Worm (Caenorhabditis elegans) whole organism, L3 larva: ENCODE data around the gene grl-12.

Experiments
- R02D3.7 ChIP-seq: fragments of 150-350 bp; optimal IDR thresholded peaks from 2 replicates; lab custom pipeline; 2014; ENCODE audit warnings: missing biosample characterization, missing genetic modification characterization
- ZK546.5 ChIP-seq: sonication (generic microtip); optimal IDR thresholded peaks from 2 replicates; lab custom pipeline; 2017; ENCODE audit warnings: missing biosample characterization, missing genetic modification characterization
- aly-2 ChIP-seq: fragments of 150-350 bp; optimal IDR thresholded peaks from 2 replicates; lab custom pipeline; 2014; ENCODE audit warnings: missing biosample characterization, missing genetic modification characterization
- ama-1 ChIP-seq: fragments of 150-350 bp; optimal IDR thresholded peaks from 2 replicates; lab custom pipeline; 2018
- ceh-16 ChIP-seq: sonication (generic microtip); optimal IDR thresholded peaks from 2 replicates; lab custom pipeline; 2017; ENCODE audit warnings: missing biosample characterization, missing genetic modification characterization
- ceh-28 ChIP-seq: fragments of 150-350 bp; optimal IDR thresholded peaks from 2 replicates; lab custom pipeline; 2014; ENCODE audit warnings: missing biosample characterization, missing genetic modification reagents, missing genetic modification characterization
- ceh-82 ChIP-seq: fragments of 150-350 bp; optimal IDR thresholded peaks from 2 replicates; lab custom pipeline; 2014; ENCODE audit warnings: missing biosample characterization, missing genetic modification characterization
- ceh-9 ChIP-seq: sonication (generic microtip); optimal IDR thresholded peaks from 2 replicates; lab custom pipeline; 2018; ENCODE audit warnings: missing biosample characterization, missing genetic modification characterization
- daf-12 ChIP-seq: fragments of 150-350 bp; optimal IDR thresholded peaks from 2 replicates; lab custom pipeline; 2014; ENCODE audit warnings: missing biosample characterization, missing genetic modification reagents, missing genetic modification characterization
- egl-27 ChIP-seq: sonication (generic microtip); optimal IDR thresholded peaks from 4 replicates; lab custom pipeline; 2017; ENCODE audit warnings: missing biosample characterization, missing genetic modification reagents, missing genetic modification characterization
- egl-5 ChIP-seq: fragments of 150-350 bp; optimal IDR thresholded peaks from 2 replicates; lab custom pipeline; 2017; ENCODE audit warnings: missing biosample characterization, missing genetic modification reagents, missing genetic modification characterization, inconsistent platforms
- elt-1 ChIP-seq: fragments of 150-350 bp; optimal IDR thresholded peaks from 2 replicates; lab custom pipeline; 2014; ENCODE audit warnings: missing biosample characterization, missing genetic modification characterization
- elt-2 ChIP-seq: sonication (generic microtip); optimal IDR thresholded peaks from 2 replicates; lab custom pipeline; 2016; ENCODE audit warnings: missing genetic modification reagents, mild to moderate bottlenecking, missing genetic modification characterization, missing compliant biosample characterization
- elt-3 ChIP-seq, 3 experiments: fragments of 150-350 bp in 1 of 3; sonication (generic microtip) in 2 of 3; optimal IDR thresholded peaks; 2 replicates in 2 of 3; 4 replicates in 1 of 3; lab custom pipeline; 2014 to 2017; ENCODE audit warnings: missing biosample characterization in 3 of 3, missing genetic modification characterization in 3 of 3
- eor-1 ChIP-seq, 2 experiments: fragments of 150-350 bp; optimal IDR thresholded peaks; 2 replicates each; lab custom pipeline; 2014 to 2018; ENCODE audit warnings: missing biosample characterization in 2 of 2, missing genetic modification characterization in 2 of 2
- fkh-10 ChIP-seq: sonication (generic microtip); optimal IDR thresholded peaks from 2 replicates; lab custom pipeline; 2017; ENCODE audit warnings: missing biosample characterization, missing genetic modification reagents, missing genetic modification characterization
- fkh-2 ChIP-seq: fragments of 150-350 bp; optimal IDR thresholded peaks from 2 replicates; lab custom pipeline; 2014; ENCODE audit warnings: missing biosample characterization, missing genetic modification reagents, missing genetic modification characterization
- fos-1 ChIP-seq: fragments of 150-350 bp; optimal IDR thresholded peaks from 2 replicates; lab custom pipeline; 2014; ENCODE audit warnings: missing biosample characterization, missing genetic modification characterization
- hmg-11 ChIP-seq: sonication (generic microtip); optimal IDR thresholded peaks from 2 replicates; lab custom pipeline; 2016; ENCODE audit warnings: missing genetic modification characterization, missing compliant biosample characterization
- jun-1 ChIP-seq: fragments of 150-350 bp; optimal IDR thresholded peaks from 2 replicates; lab custom pipeline; 2014; ENCODE audit warnings: missing biosample characterization, missing genetic modification reagents, missing genetic modification characterization
- lin-15B ChIP-seq: fragments of 150-350 bp; optimal IDR thresholded peaks from 2 replicates; lab custom pipeline; 2014; ENCODE audit warnings: missing biosample characterization, missing genetic modification characterization
- lin-39 ChIP-seq: fragments of 150-350 bp; optimal IDR thresholded peaks from 2 replicates; lab custom pipeline; 2018; ENCODE audit warnings: missing biosample characterization, missing genetic modification reagents, missing genetic modification characterization
- lsy-12 ChIP-seq: sonication (generic microtip); optimal IDR thresholded peaks from 2 replicates; lab custom pipeline; 2016; ENCODE audit warnings: mild to moderate bottlenecking, missing genetic modification characterization, missing compliant biosample characterization
- mdl-1 ChIP-seq: fragments of 150-350 bp; optimal IDR thresholded peaks from 2 replicates; lab custom pipeline; 2014; ENCODE audit warnings: missing biosample characterization, missing genetic modification characterization
- mml-1 ChIP-seq: fragments of 150-350 bp; sonication (generic microtip); optimal IDR thresholded peaks from 3 replicates; lab custom pipeline; 2014; ENCODE audit warnings: missing biosample characterization, missing genetic modification characterization
- nfya-1 ChIP-seq: sonication (generic microtip); optimal IDR thresholded peaks from 2 replicates; lab custom pipeline; 2017; ENCODE audit warnings: missing genetic modification characterization, mild to moderate bottlenecking, missing compliant biosample characterization, antibody characterized with exemption, moderate library complexity; ENCODE audit not compliant: insufficient read depth
- nhr-11 ChIP-seq: fragments of 150-350 bp; optimal IDR thresholded peaks from 2 replicates; lab custom pipeline; 2014; ENCODE audit warnings: missing biosample characterization, missing genetic modification characterization
- nhr-12 ChIP-seq: fragments of 150-350 bp; optimal IDR thresholded peaks from 2 replicates; lab custom pipeline; 2014; ENCODE audit warnings: missing biosample characterization, missing genetic modification characterization
- nhr-23 ChIP-seq: fragments of 150-350 bp; optimal IDR thresholded peaks from 2 replicates; lab custom pipeline; 2014; ENCODE audit warnings: missing biosample characterization, missing genetic modification reagents, missing genetic modification characterization
- nhr-237 ChIP-seq: fragments of 150-350 bp; optimal IDR thresholded peaks from 2 replicates; lab custom pipeline; 2014; ENCODE audit warnings: missing biosample characterization, missing genetic modification characterization
- nhr-25 ChIP-seq: sonication (generic microtip); optimal IDR thresholded peaks from 2 replicates; lab custom pipeline; 2017; ENCODE audit warnings: missing biosample characterization, missing genetic modification characterization
- nhr-28 ChIP-seq: fragments of 150-350 bp; optimal IDR thresholded peaks from 2 replicates; lab custom pipeline; 2014; ENCODE audit warnings: missing biosample characterization, missing genetic modification characterization
- nhr-43 ChIP-seq: sonication (generic microtip); optimal IDR thresholded peaks from 2 replicates; lab custom pipeline; 2016; ENCODE audit warnings: mild to moderate bottlenecking, missing genetic modification characterization, missing compliant biosample characterization; ENCODE audit not compliant: poor library complexity, severe bottlenecking
- nhr-67 ChIP-seq: fragments of 150-350 bp; optimal IDR thresholded peaks from 2 replicates; lab custom pipeline; 2014; ENCODE audit warnings: missing biosample characterization, missing genetic modification characterization
- nhr-76 ChIP-seq: fragments of 150-350 bp; sonication (generic microtip); optimal IDR thresholded peaks from 5 replicates; lab custom pipeline; 2014; ENCODE audit warnings: missing biosample characterization, missing genetic modification characterization
- nhr-77 ChIP-seq: fragments of 150-350 bp; optimal IDR thresholded peaks from 2 replicates; lab custom pipeline; 2014; ENCODE audit warnings: missing biosample characterization, missing genetic modification characterization
- pha-4 ChIP-seq: fragments of 150-350 bp; optimal IDR thresholded peaks from 2 replicates; lab custom pipeline; 2014; ENCODE audit warnings: missing biosample characterization, missing genetic modification reagents, missing genetic modification characterization
- pqm-1 ChIP-seq: fragments of 150-350 bp; optimal IDR thresholded peaks from 2 replicates; lab custom pipeline; 2017; ENCODE audit warnings: missing biosample characterization, missing genetic modification characterization, inconsistent platforms
- sea-2 ChIP-seq: fragments of 150-350 bp; sonication (generic microtip); optimal IDR thresholded peaks from 4 replicates; lab custom pipeline; 2014; ENCODE audit warnings: missing biosample characterization, missing genetic modification reagents, missing genetic modification characterization
- skn-1 ChIP-seq: fragments of 150-350 bp; optimal IDR thresholded peaks from 2 replicates; lab custom pipeline; 2014; ENCODE audit warnings: missing biosample characterization, missing genetic modification characterization
- snpc-4 ChIP-seq: fragments of 150-350 bp; optimal IDR thresholded peaks from 2 replicates; lab custom pipeline; 2014; ENCODE audit warnings: missing biosample characterization, missing genetic modification characterization
- tbx-2 ChIP-seq: sonication (generic microtip); optimal IDR thresholded peaks from 2 replicates; lab custom pipeline; 2016; ENCODE audit warnings: mild to moderate bottlenecking, missing genetic modification characterization, missing compliant biosample characterization
- unc-39 ChIP-seq: sonication (generic microtip); optimal IDR thresholded peaks from 4 replicates; lab custom pipeline; 2017; ENCODE audit warnings: missing biosample characterization, missing genetic modification characterization
- unc-62 ChIP-seq: fragments of 150-350 bp; sonication (generic microtip); optimal IDR thresholded peaks from 4 replicates; lab custom pipeline; 2014; ENCODE audit warnings: missing biosample characterization, missing genetic modification reagents, missing genetic modification characterization
- zag-1 ChIP-seq: fragments of 150-350 bp; optimal IDR thresholded peaks from 2 replicates; lab custom pipeline; 2014; ENCODE audit warnings: missing biosample characterization, missing genetic modification characterization
- ztf-11 ChIP-seq: fragments of 150-350 bp; optimal IDR thresholded peaks from 2 replicates; lab custom pipeline; 2014; ENCODE audit warnings: missing biosample characterization, missing genetic modification characterization
- ztf-4 ChIP-seq: fragments of 150-350 bp; optimal IDR thresholded peaks from 2 replicates; lab custom pipeline; 2014; ENCODE audit warnings: missing biosample characterization, missing genetic modification characterization

The grl-12 gene

ce11 chrV:8663023-8663422 is 26.2 kb upstream of the grl-12 start:
- TF ChIP-seq elt-2 (tag; lab: Kevin White, UChicago) (no peak), nhr-11 (tag; lab: Kevin White, UChicago) (no peak), lin-39 (tag; lab: Kevin White, UChicago) (peak; percentile 66), eor-1 (tag; optimal IDR thresholded peaks at IDR 0.05; lab: Kevin White, UChicago) (no peak), tbx-2 (tag; lab: Kevin White, UChicago) (peak; percentile 66), ztf-11 (tag; lab: Kevin White, UChicago) (no peak), hmg-11 (peak; percentile 9), pha-4 (no peak), jun-1 (tag; lab: Kevin White, UChicago) (no peak), fos-1 (tag; lab: Kevin White, UChicago) (no peak), nfya-1 (tag; lab: Kevin White, UChicago) (peak; percentile 56), snpc-4 (tag; lab: Kevin White, UChicago) (peak; percentile 15), fkh-2 (tag; lab: Kevin White, UChicago) (no peak)

DNA sequence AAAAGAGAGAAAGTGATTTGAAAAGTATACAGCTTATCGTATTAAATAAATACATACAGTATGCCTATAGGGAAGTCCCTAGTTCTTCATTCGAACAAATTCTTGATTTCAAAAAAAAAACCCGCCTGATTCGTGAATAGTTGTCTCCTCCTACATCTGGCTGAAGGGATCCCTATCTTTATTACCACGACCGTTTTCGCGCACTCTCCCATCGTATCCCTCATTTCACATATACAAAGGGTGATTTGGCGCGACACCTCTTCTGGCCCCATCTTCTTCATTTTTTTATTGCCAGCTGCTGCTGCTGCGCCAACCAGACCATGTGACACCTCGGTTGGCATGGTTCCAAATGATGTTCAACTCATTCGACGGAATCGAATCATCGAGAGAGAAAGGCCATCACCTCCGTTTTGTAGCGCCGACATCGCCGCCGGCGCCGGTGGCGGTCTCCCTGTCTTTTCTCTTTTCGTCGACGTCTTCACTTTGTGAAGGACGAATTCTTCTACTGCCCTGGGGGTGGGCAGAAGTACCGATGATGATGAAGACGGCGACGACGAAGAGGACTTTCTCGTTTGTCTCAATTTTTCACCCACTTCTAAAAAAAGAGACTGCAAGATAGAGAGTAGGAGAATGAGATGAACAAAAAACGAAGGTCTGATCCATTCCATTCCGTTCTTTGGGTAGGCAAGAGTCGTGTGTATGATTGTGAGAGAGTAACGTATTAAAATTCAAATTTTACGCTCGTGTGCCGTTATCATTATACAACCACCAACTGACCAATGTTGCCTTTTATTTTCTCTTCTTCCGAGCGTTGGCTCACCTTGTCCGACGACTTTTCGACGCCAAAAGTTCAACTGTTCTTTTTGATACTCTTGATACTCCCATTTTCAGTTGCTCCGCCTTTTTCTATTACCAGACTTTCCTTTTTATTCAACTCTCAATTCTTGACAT is 25.5 kb upstream of the grl-12 start:
- TF ChIP-seq mml-1 (no peak), nhr-67 (no peak), ceh-16 (no peak), nhr-12 (tag; lab: Kevin White, UChicago) (no peak), nhr-28 (tag; lab: Kevin White, UChicago) (no peak), zag-1 (tag; lab: Kevin White, UChicago) (no peak), lin-15B (tag; lab: Kevin White, UChicago) (no peak), elt-3 (tag; optimal IDR thresholded peaks at IDR 0.05; lab: Kevin White, UChicago) (no peak), ceh-28 (no peak), nhr-76 (no peak), ztf-4 (no peak), mdl-1 (tag; lab: Kevin White, UChicago) (no peak), tbx-2 (tag; lab: Kevin White, UChicago) (no peak), aly-2 (tag; lab: Kevin White, UChicago) (no peak), ceh-82 (no peak), jun-1 (tag; lab: Kevin White, UChicago) (no peak), fos-1 (tag; lab: Kevin White, UChicago) (no peak), nhr-77 (tag; lab: Kevin White, UChicago) (no peak), fkh-2 (tag; lab: Kevin White, UChicago) (no peak), elt-1 (tag; lab: Kevin White, UChicago) (peak; percentile 46), ZK546.5 (no peak), nhr-11 (tag; lab: Kevin White, UChicago) (no peak), R02D3.7 (tag; lab: Kevin White, UChicago) (no peak), unc-62 (peak; percentile 37), ama-1 (lab: Kevin White, UChicago) (no peak), nhr-43 (tag; lab: Kevin White, UChicago) (peak; percentile 54), nhr-23 (peak; percentile 57), pqm-1 (tag; lab: Kevin White, UChicago) (peak; percentile 60), elt-2 (tag; lab: Kevin White, UChicago) (no peak), unc-39 (tag; lab: Kevin White, UChicago) (no peak), sea-2 (GFP tag; lab: Kevin White, UChicago) (no peak), nhr-237 (tag; lab: Kevin White, UChicago) (no peak), pha-4 (no peak), skn-1 (tag; lab: Kevin White, UChicago) (no peak), egl-27 (no peak), lin-39 (tag; lab: Kevin White, UChicago) (no peak), daf-12 (tag; lab: Kevin White, UChicago) (no peak), nhr-25 (peak; percentile 93), ztf-11 (tag; lab: Kevin White, UChicago) (no peak), egl-5 (tag; lab: Kevin White, UChicago) (no peak), snpc-4 (tag; lab: Kevin White, UChicago) (no peak), nfya-1 (tag; lab: Kevin White, UChicago) (peak; percentile 7), lsy-12 (peak; percentile 36), fkh-10 (GFP tag; lab: Kevin White, UChicago) (no peak), ceh-9 (tag; lab: Kevin White, UChicago) (no peak), hmg-11 (no peak), eor-1 (tag; optimal IDR thresholded peaks at IDR 0.05; lab: Kevin White, UChicago) (no peak)
